Worm (Caenorhabditis elegans): ENCODE data around the gene eif-1.A.

Gene eif-1.A

ce11 chrIV:4856195-4856594 lies 45.5 kb downstream of the eif-1.A start, which contains the start of gene Y17G9A.2:
Gene Y17G9A.2, minus strand, starts transcription at chrIV:4856295.
- TF ChIP-seq elt-4 (tag; optimal IDR thresholded peaks at IDR 0.05) (no peak), tbx-7 (tag; optimal IDR thresholded peaks at IDR 0.05) (no peak), dve-1 (tag; optimal IDR thresholded peaks at IDR 0.05) (no peak), dmd-4 (tag; optimal IDR thresholded peaks at IDR 0.05; ENCODE audit: borderline replicate concordance) (no peak), sdc-2 (tag; optimal IDR thresholded peaks at IDR 0.05) (no peak), gmeb-2 (tag; optimal IDR thresholded peaks at IDR 0.05) (no peak), unc-86 (tag; optimal IDR thresholded peaks at IDR 0.05) (no peak), ama-1 (optimal IDR thresholded peaks at IDR 0.05) (no peak), eyg-1 (tag; optimal IDR thresholded peaks at IDR 0.05) (no peak), ceh-14 (tag; optimal IDR thresholded peaks at IDR 0.05) (no peak), fax-1 (tag; optimal IDR thresholded peaks at IDR 0.05) (no peak), ceh-30 (tag; optimal IDR thresholded peaks at IDR 0.05) (no peak), ceh-18 (tag; optimal IDR thresholded peaks at IDR 0.05) (no peak)

- TF ChIP-seq ceh-31 (tag; optimal IDR thresholded peaks at IDR 0.05) (no peak), gmeb-2 (tag; optimal IDR thresholded peaks at IDR 0.05) (no peak), ceh-18 (tag; optimal IDR thresholded peaks at IDR 0.05) (no peak), hlh-15 (tag; optimal IDR thresholded peaks at IDR 0.05) (no peak), ceh-2 (tag; optimal IDR thresholded peaks at IDR 0.05) (no peak), nhr-11 (tag; optimal IDR thresholded peaks at IDR 0.05) (no peak), ceh-6 (GFP tag; optimal IDR thresholded peaks at IDR 0.05) (no peak), hlh-13 (GFP tag; optimal IDR thresholded peaks at IDR 0.05) (no peak), nhr-232 (tag; optimal IDR thresholded peaks at IDR 0.05) (no peak), pha-2 (tag; optimal IDR thresholded peaks at IDR 0.05) (no peak), ets-4 (tag; optimal IDR thresholded peaks at IDR 0.05) (no peak), ceh-22 (tag; optimal IDR thresholded peaks at IDR 0.05) (no peak), ceh-48 (tag; optimal IDR thresholded peaks at IDR 0.05) (no peak), K09A11.1 (tag; optimal IDR thresholded peaks at IDR 0.05; ENCODE audit: insufficient read depth) (no peak), ceh-19 (GFP tag; optimal IDR thresholded peaks at IDR 0.05) (no peak), pqm-1 (tag; optimal IDR thresholded peaks at IDR 0.05) (no peak), syd-9 (tag; optimal IDR thresholded peaks at IDR 0.05) (no peak)
Observed at ce11 chrIV:4858573-4858972, 47.8 kb downstream of the eif-1.A start, which contains the start of gene Y17G9A.3. Gene Y17G9A.3, minus strand, starts transcription at chrIV:4858673.

- TF ChIP-seq tbx-2 (tag; optimal IDR thresholded peaks at IDR 0.05): no peak
- TF ChIP-seq sox-2 (GFP tag; IDR thresholded peaks at IDR 0.05): no peak
- TF ChIP-seq pros-1 (tag; optimal IDR thresholded peaks at IDR 0.05): no peak
- no peak for TF ChIP-seq unc-86 (tag; optimal IDR thresholded peaks at IDR 0.05)
Observed at ce11 chrIV:4861449-4861848, 50.7 kb downstream of the eif-1.A start, which contains the start of the genes Y17G9A.4 and str-173. Gene Y17G9A.4, minus strand, starts transcription at chrIV:4861549. Gene str-173, plus strand, starts transcription at chrIV:4861773.
